Fruit fly (Drosophila melanogaster): ENCODE measurements around the gene KLHL18.

The KLHL18 gene

DNA sequence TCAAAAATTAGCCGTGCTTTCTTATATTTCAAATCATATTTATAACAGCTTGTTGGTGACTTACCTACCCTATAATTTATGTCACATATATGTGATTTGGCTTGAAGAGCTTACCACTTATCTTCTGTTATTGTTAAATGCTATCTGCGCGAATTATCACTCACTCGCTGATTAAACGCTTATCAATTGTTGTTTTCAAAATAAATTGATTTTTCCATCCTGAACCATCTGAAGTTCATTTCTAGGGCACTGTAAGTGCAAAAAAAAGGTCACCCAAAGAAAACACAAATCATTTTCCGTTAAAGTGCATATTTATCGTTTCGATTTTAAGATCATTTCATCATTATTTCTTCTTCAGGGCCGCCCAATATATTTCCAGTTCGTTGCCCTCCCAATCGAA is 32.0 kb downstream of the KLHL18 start:
- TF ChIP-seq woc (GFP tag; optimal IDR thresholded peaks at IDR 0.05): no peak

DNA sequence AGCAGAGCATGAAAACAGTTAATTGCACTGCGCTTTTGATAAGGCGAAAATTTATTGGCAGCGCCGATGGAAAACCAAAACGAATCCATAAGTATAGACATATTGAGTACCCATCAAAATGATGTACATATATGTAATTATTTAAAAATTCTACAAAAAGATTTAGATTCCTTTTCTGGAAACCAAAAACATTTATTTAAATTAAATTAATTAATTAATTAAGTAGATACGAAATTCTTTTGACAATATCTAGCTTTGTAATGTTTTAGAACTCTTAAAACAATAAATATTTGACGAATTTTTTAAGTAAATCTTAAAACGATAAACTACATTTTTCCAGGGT is 32.9 kb downstream of the KLHL18 start:
- TF ChIP-seq pan (optimal IDR thresholded peaks at IDR 0.05): no peak
- TF ChIP-seq dmrt93B (GFP tag; optimal IDR thresholded peaks at IDR 0.05): no peak
- TF ChIP-seq Myc (optimal IDR thresholded peaks at IDR 0.05): no peak
- no peak for TF ChIP-seq brk (GFP tag; optimal IDR thresholded peaks at IDR 0.05)
- no peak for TF ChIP-seq foxo (GFP tag; optimal IDR thresholded peaks at IDR 0.05)
- no peak for TF ChIP-seq GATAd (GFP tag; optimal IDR thresholded peaks at IDR 0.05)
- no peak for TF ChIP-seq CG9705 (GFP tag; optimal IDR thresholded peaks at IDR 0.05)
- TF ChIP-seq Abd-B (GFP tag; optimal IDR thresholded peaks at IDR 0.05): no peak
- TF ChIP-seq fru (GFP tag; optimal IDR thresholded peaks at IDR 0.05): no peak

DNA sequence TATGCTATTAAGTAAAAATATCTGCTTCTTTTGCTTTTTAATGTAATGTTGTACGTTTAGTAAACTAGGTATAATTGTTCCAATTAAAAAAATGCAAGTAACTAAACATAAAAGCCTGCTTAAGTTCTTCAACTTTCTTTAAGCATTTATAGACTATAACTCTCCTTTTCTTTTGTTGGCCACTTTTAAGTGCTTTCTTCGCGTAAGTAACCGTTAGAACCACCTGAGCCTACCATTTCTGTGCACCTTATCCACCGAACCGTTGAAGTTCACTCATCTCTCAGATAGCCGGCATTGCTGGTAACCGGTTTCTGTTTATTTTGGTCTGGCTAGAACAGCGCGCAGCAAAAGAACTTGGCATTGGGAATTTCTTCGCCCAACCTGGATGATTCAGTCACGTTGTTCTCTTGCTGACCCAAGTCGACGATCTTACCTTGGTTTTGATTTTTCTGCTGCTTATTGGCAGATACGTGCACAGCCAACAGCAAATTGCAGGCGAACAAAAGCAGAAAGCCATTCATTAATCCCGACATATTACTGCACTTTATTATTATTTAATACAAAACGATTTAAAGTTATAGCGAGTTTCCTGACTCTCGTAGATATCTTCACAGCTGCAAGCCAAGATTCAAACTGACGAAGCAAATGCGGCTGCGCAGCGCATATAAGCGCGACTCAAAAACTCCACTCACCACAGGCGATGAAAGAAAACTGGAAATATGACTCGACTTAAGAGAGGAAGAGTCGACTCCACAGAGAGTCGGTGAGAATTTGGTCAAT is 33.5 kb downstream of the KLHL18 start, which contains the start of gene CG10005:
Gene CG10005, minus strand, starts transcription at position 642 of the 780 bp plus-strand sequence.
- TF ChIP-seq usp (GFP tag; optimal IDR thresholded peaks at IDR 0.05): no peak
- peak; percentile 44 for TF ChIP-seq fru (GFP tag; optimal IDR thresholded peaks at IDR 0.05)
- no peak for TF ChIP-seq foxo (GFP tag; optimal IDR thresholded peaks at IDR 0.05)
- TF ChIP-seq Sp1 (GFP tag; optimal IDR thresholded peaks at IDR 0.05): peak; percentile 11
- no peak for TF ChIP-seq dmrt93B (GFP tag; optimal IDR thresholded peaks at IDR 0.05)
- no peak for TF ChIP-seq Vsx2 (GFP tag; optimal IDR thresholded peaks at IDR 0.05; ENCODE audit: partially characterized antibody)
- TF ChIP-seq OdsH (GFP tag; optimal IDR thresholded peaks at IDR 0.05): no peak
- no peak for TF ChIP-seq HLH106 (tag; optimal IDR thresholded peaks at IDR 0.05)
- TF ChIP-seq sage (GFP tag; optimal IDR thresholded peaks at IDR 0.05): no peak
- no peak for TF ChIP-seq CG32264 (GFP tag; optimal IDR thresholded peaks at IDR 0.05)
- peak; percentile 19 to 45 for TF ChIP-seq dl (GFP tag; optimal IDR thresholded peaks at IDR 0.05; ENCODE audit: insufficient read depth in 1 of 2, partially characterized antibody in 2 of 2)
- TF ChIP-seq woc (GFP tag; optimal IDR thresholded peaks at IDR 0.05): no peak
- TF ChIP-seq ey (GFP tag; optimal IDR thresholded peaks at IDR 0.05): no peak
- TF ChIP-seq Abd-B (GFP tag; optimal IDR thresholded peaks at IDR 0.05): no peak
- TF ChIP-seq CrebA (GFP tag; optimal IDR thresholded peaks at IDR 0.05; ENCODE audit: borderline replicate concordance): no peak
- TF ChIP-seq psq (GFP tag; optimal IDR thresholded peaks at IDR 0.05): no peak
- TF ChIP-seq rgr (GFP tag; optimal IDR thresholded peaks at IDR 0.05): no peak
- no peak for TF ChIP-seq N (GFP tag; optimal IDR thresholded peaks at IDR 0.05)
- TF ChIP-seq brk (GFP tag; optimal IDR thresholded peaks at IDR 0.05): no peak
- TF ChIP-seq Jra (GFP tag; optimal IDR thresholded peaks at IDR 0.05): no peak
- no peak for TF ChIP-seq h (GFP tag; optimal IDR thresholded peaks at IDR 0.05)
- TF ChIP-seq jim (GFP tag; optimal IDR thresholded peaks at IDR 0.05): no peak
- no peak for TF ChIP-seq Rel (GFP tag; optimal IDR thresholded peaks at IDR 0.05)
- peak; percentile 3 for TF ChIP-seq Rel (tag; optimal IDR thresholded peaks at IDR 0.05)
- TF ChIP-seq Hnf4 (GFP tag; optimal IDR thresholded peaks at IDR 0.05): no peak
- TF ChIP-seq dsf (GFP tag; optimal IDR thresholded peaks at IDR 0.05; ENCODE audit: borderline replicate concordance): no peak
- TF ChIP-seq Dif (GFP tag; optimal IDR thresholded peaks at IDR 0.05; ENCODE audit: partially characterized antibody): peak; percentile 71
- no peak for TF ChIP-seq Hr78 (GFP tag; optimal IDR thresholded peaks at IDR 0.05)
- peak; percentile 0 for TF ChIP-seq br (GFP tag; optimal IDR thresholded peaks at IDR 0.05)
- no peak for TF ChIP-seq Mio (GFP tag; optimal IDR thresholded peaks at IDR 0.05)
- TF ChIP-seq sv (GFP tag; optimal IDR thresholded peaks at IDR 0.05): no peak
- TF ChIP-seq CG9705 (GFP tag; optimal IDR thresholded peaks at IDR 0.05): no peak
- TF ChIP-seq Dfd (GFP tag; optimal IDR thresholded peaks at IDR 0.05): no peak
- TF ChIP-seq Myc (optimal IDR thresholded peaks at IDR 0.05): no peak
- TF ChIP-seq lola (GFP tag; optimal IDR thresholded peaks at IDR 0.05): no peak
- no peak for TF ChIP-seq pan (optimal IDR thresholded peaks at IDR 0.05)

Measured in whole organism, wandering third instar larva.